Fruit fly (Drosophila melanogaster): ENCODE data around the gene CG15765.

The CG15765 gene

dm6 chrX:5885973-5886372 is 67.6 kb downstream of the CG15765 start (continued):
- TF ChIP-seq CG3919 (GFP tag; optimal IDR thresholded peaks at IDR 0.05) (no peak), fd59A (GFP tag; optimal IDR thresholded peaks at IDR 0.05) (no peak), CG10631 (GFP tag; optimal IDR thresholded peaks at IDR 0.05) (no peak), CG6163 (GFP tag; IDR thresholded peaks at IDR 0.05) (no peak), dac (GFP tag; optimal IDR thresholded peaks at IDR 0.05) (no peak), Blimp-1 (GFP tag; optimal IDR thresholded peaks at IDR 0.05) (no peak), CG8119 (GFP tag; IDR thresholded peaks at IDR 0.05) (no peak)

dm6 chrX:5886764-5887555 is 68.6 kb downstream of the CG15765 start:
- TF ChIP-seq CG6854 (GFP tag; optimal IDR thresholded peaks at IDR 0.05) (peak; percentile 78), CG11762 (GFP tag; optimal IDR thresholded peaks at IDR 0.05; ENCODE audit: insufficient read depth) (peak; percentile 59), dac (GFP tag; optimal IDR thresholded peaks at IDR 0.05) (no peak), pdm3 (GFP tag; optimal IDR thresholded peaks at IDR 0.05) (peak; percentile 84), Sox15 (GFP tag; optimal IDR thresholded peaks at IDR 0.05) (peak; percentile 68), Ets96B (tag; optimal IDR thresholded peaks at IDR 0.05) (peak; percentile 82), Lpt (GFP tag; optimal IDR thresholded peaks at IDR 0.05) (peak; percentile 62), CG8119 (GFP tag; IDR thresholded peaks at IDR 0.05) (peak; percentile 67; the same call in 2 of the 3 replicates), dsx (GFP tag; optimal IDR thresholded peaks at IDR 0.05; ENCODE audit: poor library complexity, severe bottlenecking) (peak; percentile 82), Smox (GFP tag; optimal IDR thresholded peaks at IDR 0.05) (peak; percentile 88), CG6163 (GFP tag; IDR thresholded peaks at IDR 0.05) (peak; percentile 89), CG11902 (GFP tag; optimal IDR thresholded peaks at IDR 0.05) (peak; percentile 78), CG1621 (tag; optimal IDR thresholded peaks at IDR 0.05) (peak; percentile 83), Hr38 (GFP tag; optimal IDR thresholded peaks at IDR 0.05) (no peak), Blimp-1 (GFP tag; optimal IDR thresholded peaks at IDR 0.05) (no peak), fd85E (GFP tag; optimal IDR thresholded peaks at IDR 0.05) (peak; percentile 34), CG7368 (GFP tag; optimal IDR thresholded peaks at IDR 0.05) (peak; percentile 87), CG6792 (GFP tag; optimal IDR thresholded peaks at IDR 0.05) (peak; percentile 86), vri (GFP tag; optimal IDR thresholded peaks at IDR 0.05) (peak; percentile 83), Eip93F (GFP tag; optimal IDR thresholded peaks at IDR 0.05) (peak; percentile 42), CG15336 (GFP tag; IDR thresholded peaks at IDR 0.05) (peak; percentile 51; the same call in 1 of the 2 replicates), ss (GFP tag; optimal IDR thresholded peaks at IDR 0.05) (peak; percentile 77 to 82), CG8632 (GFP tag; optimal IDR thresholded peaks at IDR 0.05) (peak; percentile 77), spab (GFP tag; optimal IDR thresholded peaks at IDR 0.05) (peak; percentile 76), salr (GFP tag; optimal IDR thresholded peaks at IDR 0.05) (peak; percentile 15 to 72), CG8319 (GFP tag; optimal IDR thresholded peaks at IDR 0.05) (peak; percentile 66), Hr4 (GFP tag; optimal IDR thresholded peaks at IDR 0.05) (peak; percentile 47), Gug (GFP tag; IDR thresholded peaks at IDR 0.05) (peak; percentile 59), CG6276 (GFP tag; optimal IDR thresholded peaks at IDR 0.05) (no peak), OdsH (GFP tag; optimal IDR thresholded peaks at IDR 0.05) (peak; percentile 82), esn (GFP tag; optimal IDR thresholded peaks at IDR 0.05) (peak; percentile 90), net (GFP tag; optimal IDR thresholded peaks at IDR 0.05) (peak; percentile 81), fkh (GFP tag; optimal IDR thresholded peaks at IDR 0.05) (no peak), Sox14 (GFP tag; optimal IDR thresholded peaks at IDR 0.05) (peak; percentile 89), achi (GFP tag; optimal IDR thresholded peaks at IDR 0.05) (peak; percentile 85), CG11294 (GFP tag; IDR thresholded peaks at IDR 0.05) (0 out of 2 replicates have a peak, but pooled peaks have one; percentile 12), eg (GFP tag; IDR thresholded peaks at IDR 0.05) (peak; percentile 69), cyc (GFP tag; optimal IDR thresholded peaks at IDR 0.05) (peak; percentile 90), fd59A (GFP tag; optimal IDR thresholded peaks at IDR 0.05) (peak; percentile 75), CG10669 (GFP tag; optimal IDR thresholded peaks at IDR 0.05) (peak; percentile 78), acj6 (GFP tag; optimal IDR thresholded peaks at IDR 0.05) (peak; percentile 85), Met (GFP tag; optimal IDR thresholded peaks at IDR 0.05) (peak; percentile 93), topi (GFP tag; optimal IDR thresholded peaks at IDR 0.05) (peak; percentile 91), CG32006 (GFP tag; optimal IDR thresholded peaks at IDR 0.05) (peak; percentile 69), Hr39 (GFP tag; optimal IDR thresholded peaks at IDR 0.05) (peak; percentile 91)

All from whole organism, prepupa.